Fruit fly (Drosophila melanogaster): ENCODE results near the gene CG14989.

The CG14989 gene

DNA sequence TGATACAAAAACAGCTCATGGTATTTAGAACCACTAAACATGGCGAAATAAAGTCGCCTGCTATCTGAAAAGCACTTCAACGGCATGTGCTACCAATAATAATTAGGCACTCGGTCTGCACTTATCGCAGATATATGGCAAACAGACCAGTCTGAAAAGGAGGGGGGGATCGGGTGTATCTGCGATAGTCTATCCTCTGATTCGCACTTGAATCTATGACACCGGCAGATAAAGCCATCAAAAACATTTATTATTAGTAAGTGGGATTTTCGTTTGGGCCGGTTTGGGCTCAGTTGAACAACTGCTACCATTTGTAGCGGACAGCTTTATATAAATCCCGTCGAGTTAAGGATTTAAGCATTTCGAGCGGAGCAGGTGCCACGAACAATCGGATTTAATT, at the start of gene CG14989:
Gene CG14989 (plus strand): TSS at position 301 of the 400 bp plus-strand sequence.
- no peak for TF ChIP-seq CTCF (optimal IDR thresholded peaks at IDR 0.05)
- no peak for TF ChIP-seq CG8478 (optimal IDR thresholded peaks at IDR 0.05)

DNA sequence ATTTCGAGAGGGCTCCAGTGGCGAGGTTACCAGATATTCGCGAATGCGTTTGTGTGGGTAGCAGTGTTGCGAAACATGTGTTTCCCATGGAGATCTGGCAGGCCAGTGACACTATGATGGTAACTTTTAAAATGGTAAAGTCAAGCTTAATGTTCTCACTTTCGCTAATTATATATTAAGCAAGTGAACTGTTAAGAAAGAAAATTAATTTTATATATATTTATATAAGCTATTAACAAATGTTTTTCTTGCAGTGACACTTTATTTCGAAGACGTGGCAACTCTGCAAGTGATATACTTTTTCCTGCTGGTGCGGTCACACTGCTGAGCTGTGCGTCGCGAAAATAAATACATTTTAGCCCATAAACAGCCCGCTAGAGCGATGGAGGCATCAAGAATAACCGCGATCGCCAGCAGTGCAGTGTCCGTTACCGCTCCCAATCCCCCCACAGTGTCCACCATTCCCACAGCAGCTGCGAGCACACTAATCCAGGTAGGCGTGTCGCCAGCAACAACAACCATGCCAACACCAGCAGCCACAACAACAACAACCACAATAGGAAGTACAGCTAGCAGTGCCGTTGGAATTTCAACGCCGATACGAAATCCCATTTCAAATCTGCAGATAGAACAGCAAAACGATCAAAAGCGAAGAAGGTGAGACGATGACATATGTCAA, 47.0 kb upstream of the CG14989 start, which contains the start of the genes CG11593 and Rcd5:
Gene CG11593 (minus strand): TSS at position 236 of the 679 bp plus-strand sequence.
Gene Rcd5 (plus strand): TSS at position 283 of the 679 bp plus-strand sequence.
- no peak for TF ChIP-seq CTCF (optimal IDR thresholded peaks at IDR 0.05)

DNA sequence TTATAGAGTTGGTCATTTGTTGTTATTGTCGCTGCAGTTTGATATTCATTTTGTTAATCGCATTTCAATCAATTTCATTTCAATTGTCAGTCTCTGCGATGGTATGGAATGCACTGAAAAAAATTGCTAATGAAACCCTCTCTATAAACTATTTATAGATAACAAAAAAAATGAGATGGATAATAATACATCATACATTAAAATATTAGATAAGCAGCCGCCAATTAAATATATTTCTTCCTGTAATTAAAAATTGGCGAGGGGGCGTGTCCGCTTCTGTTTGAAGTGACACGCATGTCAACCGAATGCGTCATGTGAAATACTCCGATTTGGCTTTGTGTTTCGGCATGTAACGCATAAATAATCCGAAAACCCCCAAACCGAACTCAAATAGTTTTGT, 42.9 kb upstream of the CG14989 start:
- TF ChIP-seq CG8478 (optimal IDR thresholded peaks at IDR 0.05): no peak
- no peak for TF ChIP-seq CTCF (optimal IDR thresholded peaks at IDR 0.05)

DNA sequence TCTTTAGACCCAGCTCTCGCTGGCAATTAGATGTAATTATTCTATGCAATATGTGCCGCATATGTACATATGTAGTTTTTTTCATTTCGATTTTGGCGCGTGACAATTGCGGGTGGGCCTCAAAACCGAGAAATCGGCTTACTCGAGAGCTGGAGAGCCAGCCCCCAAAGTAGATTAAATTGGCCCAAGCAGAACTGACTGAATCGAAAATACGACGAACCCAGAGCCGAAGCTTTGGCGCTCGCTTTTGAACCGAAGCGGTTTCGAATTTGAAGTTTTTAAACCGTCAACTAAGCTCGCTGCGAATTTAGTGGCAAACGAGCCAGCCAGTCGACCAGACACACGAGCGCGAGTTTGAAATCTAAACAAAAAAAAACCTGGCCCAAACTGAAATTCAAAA, 41.1 kb upstream of the CG14989 start, which contains the start of gene CG1136:
Gene CG1136 (plus strand): TSS at position 308 of the 400 bp plus-strand sequence.
- TF ChIP-seq CG8478 (optimal IDR thresholded peaks at IDR 0.05) (no peak), CTCF (optimal IDR thresholded peaks at IDR 0.05) (no peak)

DNA sequence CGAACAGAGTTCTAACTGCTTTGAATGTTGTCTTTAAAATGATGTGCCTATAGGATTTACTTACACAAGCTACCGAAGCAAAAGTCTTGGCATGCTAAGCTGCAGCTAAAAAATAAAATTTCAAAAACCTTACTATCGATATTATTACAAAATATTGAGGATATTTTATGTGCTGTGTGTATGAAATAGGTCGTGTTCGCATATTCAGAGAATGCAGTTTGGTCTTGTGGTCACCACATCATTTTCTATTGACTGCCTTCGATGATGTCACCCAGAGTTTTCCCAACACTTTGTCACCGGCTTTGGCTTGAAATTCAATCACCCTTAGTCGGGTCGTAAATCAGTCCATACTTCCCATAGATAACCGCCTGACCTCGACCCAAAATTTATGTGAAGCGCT, 39.7 kb upstream of the CG14989 start, which contains the start of gene Dpy-30L2:
Gene Dpy-30L2 (minus strand): TSS at position 101 of the 400 bp plus-strand sequence.
- TF ChIP-seq CG8478 (optimal IDR thresholded peaks at IDR 0.05) (no peak), CTCF (optimal IDR thresholded peaks at IDR 0.05) (no peak)

DNA sequence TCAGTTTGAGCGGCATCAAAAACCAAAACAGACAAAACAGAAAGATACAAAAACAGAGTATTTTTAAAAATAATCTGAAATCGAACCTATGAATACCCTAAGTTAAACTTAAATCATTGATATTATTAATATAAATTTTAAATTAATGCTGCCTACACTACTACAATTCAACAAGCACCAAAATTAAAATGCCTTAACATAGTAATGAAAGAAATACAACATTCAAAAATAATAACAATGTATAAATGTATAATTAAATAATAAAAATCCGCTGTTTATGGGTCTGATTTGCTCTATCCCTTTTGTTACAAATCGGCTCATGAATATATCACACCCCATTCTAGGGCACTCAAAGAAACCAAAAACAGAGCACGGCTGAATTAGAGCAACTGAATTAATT, 38.3 kb upstream of the CG14989 start:
- no peak for TF ChIP-seq CTCF (optimal IDR thresholded peaks at IDR 0.05)
- TF ChIP-seq CG8478 (optimal IDR thresholded peaks at IDR 0.05): no peak

DNA sequence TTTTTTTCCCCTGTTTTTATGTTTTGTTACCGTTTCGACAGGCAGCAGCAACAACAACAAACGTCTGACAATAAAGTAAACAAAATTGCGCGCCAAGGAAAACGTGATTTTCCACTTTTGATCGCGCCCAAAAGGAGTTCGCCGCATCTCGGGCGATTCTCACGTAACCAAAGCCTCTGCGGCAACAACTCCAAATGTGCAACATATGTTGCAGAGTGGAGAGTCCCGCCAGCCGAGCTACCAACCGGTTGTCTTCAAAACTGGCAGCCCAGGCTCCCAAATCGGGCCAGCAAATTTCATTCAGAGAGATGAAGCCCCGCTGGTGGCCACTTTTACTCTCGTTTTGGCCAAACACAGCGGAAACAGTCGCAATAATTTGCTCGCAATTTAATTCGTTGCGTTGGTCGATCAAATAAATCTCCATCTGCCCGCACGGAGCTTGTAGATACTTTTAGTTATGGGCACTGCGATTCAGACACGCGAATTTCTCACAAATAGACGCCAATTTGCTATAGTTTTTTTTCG, 31.9 kb upstream of the CG14989 start:
- TF ChIP-seq CG8478 (optimal IDR thresholded peaks at IDR 0.05) (no peak), CTCF (optimal IDR thresholded peaks at IDR 0.05) (no peak)

DNA sequence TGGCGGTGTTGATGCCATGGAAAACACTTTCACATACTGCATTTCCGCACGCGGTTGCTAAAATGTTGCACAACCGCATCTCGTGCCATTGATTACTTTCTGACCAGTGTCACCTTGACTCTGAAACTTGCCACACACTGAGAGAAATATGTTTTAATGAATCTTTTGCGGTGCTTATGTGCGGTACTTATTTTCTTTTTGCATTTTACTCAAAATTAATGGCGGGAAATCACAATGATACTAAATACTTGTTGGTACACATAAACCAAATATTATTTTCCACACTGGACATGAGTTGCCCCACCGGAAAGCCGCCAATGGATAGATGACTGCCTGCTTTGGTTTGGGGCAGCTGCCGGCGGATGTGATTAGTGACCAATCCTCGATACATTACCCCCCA, 30.6 kb upstream of the CG14989 start:
- TF ChIP-seq CTCF (optimal IDR thresholded peaks at IDR 0.05) (no peak), CG8478 (optimal IDR thresholded peaks at IDR 0.05) (no peak)

DNA sequence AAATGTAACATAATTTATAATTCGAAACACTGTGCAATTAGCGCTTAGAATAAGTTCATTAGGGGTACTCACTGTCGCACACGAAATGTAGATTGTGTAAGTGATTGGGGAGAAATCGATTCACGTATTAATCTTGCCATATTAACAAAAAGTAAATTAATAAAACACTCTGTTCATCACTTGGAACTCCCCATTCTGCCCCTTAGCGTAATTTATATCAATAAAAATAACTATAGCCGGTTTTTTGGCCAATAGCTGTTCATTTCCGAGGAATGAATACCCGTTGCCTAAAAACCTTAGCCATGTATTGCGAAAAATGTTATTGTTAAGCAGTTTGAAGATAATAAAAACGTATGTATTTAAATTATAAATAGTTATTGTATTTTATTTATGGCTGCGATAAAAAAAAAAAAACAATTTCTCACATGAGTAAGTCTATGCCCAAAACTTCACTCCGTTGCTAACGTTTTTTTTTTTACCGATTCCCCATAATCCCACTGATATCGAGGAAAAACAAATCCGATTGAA, 28.0 kb upstream of the CG14989 start, which contains the start of gene Ugt305A1:
Gene Ugt305A1 (plus strand): TSS at position 478 of the 528 bp plus-strand sequence.
- TF ChIP-seq CTCF (optimal IDR thresholded peaks at IDR 0.05): no peak
- no peak for TF ChIP-seq CG8478 (optimal IDR thresholded peaks at IDR 0.05)

DNA sequence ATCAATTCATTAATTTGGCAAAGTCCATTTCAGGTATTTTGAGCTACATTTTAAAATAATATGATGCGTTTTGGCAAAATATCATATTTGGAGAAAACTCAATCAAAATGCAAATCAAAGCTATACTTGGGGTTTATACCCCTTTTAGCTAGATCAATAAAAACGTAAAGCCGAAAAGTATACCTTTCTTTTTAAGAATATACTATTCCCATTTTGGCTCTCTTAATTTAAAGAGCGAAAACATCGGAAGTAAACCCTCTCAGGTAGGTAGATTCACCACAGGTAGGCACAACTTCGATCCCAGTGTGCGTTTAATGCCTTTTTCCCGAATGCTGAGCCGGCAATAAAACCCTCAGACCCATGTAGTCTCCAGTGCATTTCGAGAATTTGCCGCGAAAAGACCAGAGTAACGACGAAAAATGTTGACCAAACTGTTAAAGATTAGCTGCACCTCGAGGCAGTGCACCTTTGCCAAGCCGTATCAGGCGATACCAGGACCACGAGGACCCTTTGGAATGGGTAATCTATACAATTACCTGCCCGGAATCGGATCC, 25.4 kb upstream of the CG14989 start, which contains the start of gene dib:
Gene dib (plus strand): TSS at position 372 of the 554 bp plus-strand sequence.
- no peak for TF ChIP-seq CTCF (optimal IDR thresholded peaks at IDR 0.05)
- TF ChIP-seq CG8478 (optimal IDR thresholded peaks at IDR 0.05): no peak

DNA sequence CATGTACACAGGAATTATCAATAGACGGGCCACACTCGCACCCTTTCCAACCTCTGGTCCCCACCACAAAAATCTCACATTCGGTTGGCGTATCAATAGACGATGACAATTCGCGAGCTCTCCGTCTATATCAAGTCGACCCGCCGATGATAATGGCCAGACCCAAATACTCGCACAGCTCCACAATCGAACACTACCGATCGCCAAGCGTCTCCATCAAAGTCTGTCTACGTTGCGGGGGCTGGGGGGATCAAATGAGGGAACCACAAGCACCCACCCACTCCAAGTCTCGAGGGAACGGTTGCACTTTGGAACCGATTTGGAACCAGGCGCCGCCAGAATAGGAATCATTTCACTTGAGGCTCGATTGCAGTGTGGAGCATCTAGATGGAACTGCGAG, 19.0 kb upstream of the CG14989 start:
- no peak for TF ChIP-seq CG8478 (optimal IDR thresholded peaks at IDR 0.05)
- no peak for TF ChIP-seq CTCF (optimal IDR thresholded peaks at IDR 0.05)

DNA sequence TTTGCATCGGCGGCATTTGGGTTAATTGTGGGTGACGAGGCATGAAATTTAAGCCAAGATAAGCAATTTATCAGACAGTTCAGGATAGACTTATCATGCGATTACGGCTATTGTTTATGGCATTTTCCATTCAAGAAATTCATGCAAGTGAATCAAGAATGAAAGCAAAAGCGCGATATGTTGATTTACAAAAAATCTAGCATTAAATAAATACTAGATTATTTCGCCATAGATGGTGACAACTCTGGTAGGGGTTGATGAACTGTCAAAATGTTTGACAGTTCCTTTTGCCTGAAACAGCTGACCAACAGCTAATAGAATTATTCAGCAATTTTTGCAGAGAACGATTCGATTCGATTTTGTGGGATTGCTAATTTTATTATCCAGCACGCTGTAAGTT, 18.3 kb upstream of the CG14989 start, which contains the start of gene CG32259:
Gene CG32259 (plus strand): TSS at position 301 of the 400 bp plus-strand sequence.
- TF ChIP-seq CG8478 (optimal IDR thresholded peaks at IDR 0.05) (no peak), CTCF (optimal IDR thresholded peaks at IDR 0.05) (no peak)

DNA sequence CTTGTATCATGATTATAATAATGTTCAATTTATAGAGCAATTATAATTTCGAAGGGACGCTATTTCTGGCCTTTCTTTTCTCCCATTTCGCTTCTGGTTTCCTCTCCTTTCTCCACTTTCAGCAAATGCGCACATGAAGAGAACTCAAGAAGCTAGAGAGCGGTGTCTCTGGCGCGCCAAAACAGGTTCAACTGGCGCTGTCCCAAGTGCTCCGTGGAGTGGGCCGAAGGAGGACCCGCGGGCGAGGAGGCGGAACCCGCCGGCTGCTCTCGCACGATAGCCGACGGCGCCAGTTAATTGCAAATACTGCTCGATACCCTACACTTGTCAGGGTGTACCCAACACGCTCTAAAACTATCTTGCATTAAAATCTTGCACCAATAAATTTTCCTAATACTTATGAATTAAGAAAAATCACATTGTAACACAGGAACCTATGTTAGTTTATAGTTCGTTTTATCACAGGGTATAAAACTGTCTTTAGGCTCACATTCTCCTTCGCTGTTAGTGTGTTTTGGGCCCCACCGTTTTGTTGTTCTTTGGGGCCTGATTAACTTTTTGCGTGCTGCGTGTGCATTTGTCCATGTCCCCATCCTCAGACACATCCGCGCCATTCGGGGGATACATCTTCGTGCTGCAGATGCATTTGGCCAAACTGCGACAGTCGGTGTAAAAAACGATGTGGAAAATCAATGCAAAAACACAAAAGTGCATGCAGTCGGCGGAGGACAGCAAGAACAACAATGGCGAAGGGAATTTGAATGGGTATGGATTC, 17.0 kb upstream of the CG14989 start:
- TF ChIP-seq CTCF (optimal IDR thresholded peaks at IDR 0.05) (no peak), CG8478 (optimal IDR thresholded peaks at IDR 0.05) (no peak)

DNA sequence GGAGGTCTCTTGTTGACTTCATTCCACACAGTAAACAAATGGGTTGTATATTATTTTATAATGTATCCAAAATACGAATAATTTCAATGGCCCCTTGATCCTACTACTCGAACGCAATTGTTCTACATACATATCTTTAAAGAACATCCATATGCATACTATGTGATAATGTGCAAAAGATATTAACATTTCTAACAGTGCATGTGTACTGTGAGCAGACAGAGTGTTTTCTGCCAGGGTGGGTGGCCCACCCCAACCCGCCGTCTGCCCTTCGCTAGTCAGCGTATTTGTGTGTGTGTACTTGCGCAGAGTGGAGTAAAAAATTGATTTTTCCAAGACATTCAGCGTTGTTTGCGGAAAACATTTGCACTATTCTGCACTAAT, 16.4 kb upstream of the CG14989 start:
- no peak for TF ChIP-seq CTCF (optimal IDR thresholded peaks at IDR 0.05)
- TF ChIP-seq CG8478 (optimal IDR thresholded peaks at IDR 0.05): no peak

DNA sequence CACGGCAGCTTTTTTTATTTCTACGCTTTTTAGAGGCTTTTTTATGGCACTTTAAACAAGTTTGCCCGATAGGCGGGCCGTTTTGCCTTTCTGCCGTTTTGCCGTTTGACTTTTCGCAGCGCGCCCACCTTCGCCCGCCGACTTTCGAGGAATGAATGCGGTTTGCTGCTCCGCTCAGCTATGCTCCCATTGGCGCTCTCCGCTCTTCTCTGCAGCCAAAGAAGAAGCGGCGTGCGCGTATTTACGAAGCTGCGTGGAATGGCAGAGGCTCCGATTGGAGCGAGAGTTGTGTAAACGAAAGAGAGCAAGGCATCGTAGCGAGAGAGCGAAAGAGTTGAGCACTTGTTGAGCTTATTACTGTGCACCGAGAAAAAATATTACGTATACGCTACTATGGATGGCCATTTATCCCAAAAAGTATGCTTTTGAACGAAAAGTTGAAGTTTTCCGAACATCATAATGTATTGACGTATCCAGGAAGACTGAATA, 15.8 kb upstream of the CG14989 start, which contains the start of gene wit:
Gene wit (minus strand): TSS at position 157 of the 489 bp plus-strand sequence.
- TF ChIP-seq CTCF (optimal IDR thresholded peaks at IDR 0.05): no peak
- TF ChIP-seq CG8478 (optimal IDR thresholded peaks at IDR 0.05): no peak

All from S2 (cell line).